Fruit fly (Drosophila melanogaster): ENCODE measurements around the gene ATPsynE.
A peak's percentile ranks its signal among the peaks of the same experiment; 100 is the strongest.

Gene ATPsynE

DNA sequence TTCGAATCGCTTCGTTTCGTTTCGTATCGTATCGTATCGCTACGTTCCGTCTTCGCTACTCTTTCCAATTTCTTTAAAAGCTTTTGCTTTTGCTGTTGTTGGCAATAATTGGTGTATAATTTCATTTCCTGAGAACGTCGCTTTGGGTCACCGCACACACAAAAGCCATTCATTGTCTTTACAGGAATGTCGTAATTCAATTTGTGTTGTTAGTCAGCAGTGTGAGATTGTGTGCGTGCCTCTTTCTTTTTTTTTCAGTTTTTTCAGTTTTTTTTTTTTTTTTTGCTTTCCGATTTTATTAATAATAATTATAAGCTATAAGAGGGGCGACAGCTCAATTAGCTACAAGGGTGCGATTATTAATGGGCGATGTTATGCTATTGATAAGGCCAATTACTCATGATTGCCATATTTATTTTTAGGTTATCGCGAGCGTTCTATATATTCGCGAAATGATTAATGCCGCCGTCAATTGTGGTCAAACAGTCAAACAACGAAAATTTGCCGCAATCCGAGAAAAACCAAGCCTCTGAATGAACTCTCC lies 44.5 kb downstream of the ATPsynE start:
- no peak for TF ChIP-seq fd96Ca (GFP tag; IDR thresholded peaks at IDR 0.05)
- TF ChIP-seq CG9948 (tag; optimal IDR thresholded peaks at IDR 0.05): no peak
- TF ChIP-seq Ets98B (GFP tag; IDR thresholded peaks at IDR 0.05): no peak
- TF ChIP-seq CG34367 (tag; optimal IDR thresholded peaks at IDR 0.05): no peak
- TF ChIP-seq Pif1A (GFP tag; optimal IDR thresholded peaks at IDR 0.05): no peak
- TF ChIP-seq CG15710 (tag; optimal IDR thresholded peaks at IDR 0.05): no peak
- TF ChIP-seq D1 (tag; optimal IDR thresholded peaks at IDR 0.05): no peak
- no peak for TF ChIP-seq CG8301 (tag; optimal IDR thresholded peaks at IDR 0.05)
- no peak for TF ChIP-seq CG8159 (tag; optimal IDR thresholded peaks at IDR 0.05)
- no peak for TF ChIP-seq Pif1B (GFP tag; optimal IDR thresholded peaks at IDR 0.05)
- no peak for TF ChIP-seq rn (GFP tag; IDR thresholded peaks at IDR 0.05)
- no peak for TF ChIP-seq Snoo (tag; optimal IDR thresholded peaks at IDR 0.05)
- no peak for TF ChIP-seq CG14655 (GFP tag; optimal IDR thresholded peaks at IDR 0.05)

DNA sequence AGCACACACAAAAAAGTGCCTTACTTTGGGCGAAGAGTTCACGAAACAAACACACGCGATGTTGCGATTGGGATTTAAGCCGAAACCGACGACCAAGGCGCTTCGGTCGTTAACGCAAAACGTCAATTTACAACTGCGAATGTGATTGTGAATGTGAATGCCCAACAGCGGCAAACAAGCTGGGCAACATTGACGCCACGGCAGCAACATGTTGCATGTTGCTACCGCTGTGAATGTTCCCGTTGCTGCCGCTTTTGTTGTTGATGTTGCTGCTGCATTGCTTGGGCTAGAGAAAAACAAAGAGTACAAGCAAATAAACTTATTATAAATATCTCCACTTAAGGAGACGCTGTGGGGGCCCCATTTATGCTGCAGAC lies 46.1 kb downstream of the ATPsynE start, which contains the start of gene NK7.1:
Gene NK7.1, minus strand, starts transcription at position 137 of the 377 bp plus-strand sequence.
- TF ChIP-seq CG32121 (GFP tag; IDR thresholded peaks at IDR 0.05): no peak
- no peak for TF ChIP-seq Pif1B (GFP tag; optimal IDR thresholded peaks at IDR 0.05)
- TF ChIP-seq CG12605 (GFP tag; IDR thresholded peaks at IDR 0.05): no peak
- no peak for TF ChIP-seq Pif1A (GFP tag; optimal IDR thresholded peaks at IDR 0.05)
- TF ChIP-seq CG14655 (GFP tag; optimal IDR thresholded peaks at IDR 0.05): no peak
- TF ChIP-seq CG4496 (GFP tag; IDR thresholded peaks at IDR 0.05): no peak
- TF ChIP-seq Snoo (tag; optimal IDR thresholded peaks at IDR 0.05): no peak
- TF ChIP-seq CG9948 (tag; optimal IDR thresholded peaks at IDR 0.05): no peak
- TF ChIP-seq CG34367 (tag; optimal IDR thresholded peaks at IDR 0.05): no peak
- no peak for TF ChIP-seq CG17806 (tag; optimal IDR thresholded peaks at IDR 0.05)
- no peak for TF ChIP-seq D1 (tag; optimal IDR thresholded peaks at IDR 0.05)
- no peak for TF ChIP-seq fd96Ca (GFP tag; IDR thresholded peaks at IDR 0.05)
- no peak for TF ChIP-seq CG8159 (tag; optimal IDR thresholded peaks at IDR 0.05)
- no peak for TF ChIP-seq CG13204 (GFP tag; optimal IDR thresholded peaks at IDR 0.05)

DNA sequence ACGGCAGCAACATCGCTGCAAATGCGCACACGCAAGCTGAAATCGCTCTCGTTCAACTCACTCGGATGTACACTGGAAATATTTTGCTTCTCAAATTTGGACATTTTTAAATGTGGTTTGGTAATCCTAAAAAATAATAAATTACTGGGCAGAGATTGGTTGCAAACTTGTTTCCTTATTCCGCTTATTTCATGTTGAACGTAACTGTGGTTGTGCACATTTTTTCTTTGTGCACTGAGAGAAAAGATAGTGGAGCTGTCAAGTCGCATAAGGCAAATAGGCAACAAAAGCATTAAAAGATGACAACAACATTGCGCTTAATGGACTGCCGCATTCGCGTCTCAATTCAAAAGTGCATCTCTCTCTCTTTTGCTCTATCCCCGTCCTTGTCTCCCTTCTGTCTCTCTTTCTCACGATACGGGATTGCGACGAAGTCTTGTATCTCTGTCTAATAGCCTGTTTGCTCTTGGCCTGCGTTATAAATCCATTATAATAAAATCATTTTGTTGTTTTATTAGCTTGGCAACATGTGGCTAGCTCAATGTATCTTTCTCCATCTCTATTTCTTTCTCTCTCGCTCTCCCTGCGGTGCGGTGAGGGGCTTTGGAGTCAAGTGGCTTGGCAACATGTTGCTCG lies 46.6 kb downstream of the ATPsynE start:
- peak; percentile 87 for TF ChIP-seq rn (GFP tag; IDR thresholded peaks at IDR 0.05)
- TF ChIP-seq CG10348 (GFP tag; IDR thresholded peaks at IDR 0.05): peak; percentile 96
- TF ChIP-seq gl (tag; optimal IDR thresholded peaks at IDR 0.05): peak; percentile 91
- TF ChIP-seq CG8301 (tag; optimal IDR thresholded peaks at IDR 0.05): peak; percentile 98
- TF ChIP-seq CG8159 (tag; optimal IDR thresholded peaks at IDR 0.05): peak; percentile 95
- TF ChIP-seq CG32121 (GFP tag; IDR thresholded peaks at IDR 0.05): peak; percentile 93
- peak; percentile 98 for TF ChIP-seq CG34367 (tag; optimal IDR thresholded peaks at IDR 0.05)
- peak; percentile 89 for TF ChIP-seq Snoo (tag; optimal IDR thresholded peaks at IDR 0.05)
- peak; percentile 97 for TF ChIP-seq CG15710 (tag; optimal IDR thresholded peaks at IDR 0.05)
- peak; percentile 88 for TF ChIP-seq CG13204 (GFP tag; optimal IDR thresholded peaks at IDR 0.05)
- peak; percentile 98 for TF ChIP-seq fd96Ca (GFP tag; IDR thresholded peaks at IDR 0.05)
- peak; percentile 84 for TF ChIP-seq CG12605 (GFP tag; IDR thresholded peaks at IDR 0.05)
- TF ChIP-seq CG9948 (tag; optimal IDR thresholded peaks at IDR 0.05): peak; percentile 99
- TF ChIP-seq CG17806 (tag; optimal IDR thresholded peaks at IDR 0.05): peak; percentile 97
- peak; percentile 94 for TF ChIP-seq D1 (tag; optimal IDR thresholded peaks at IDR 0.05)
- peak; percentile 99 for TF ChIP-seq CG14655 (GFP tag; optimal IDR thresholded peaks at IDR 0.05)
- peak; percentile 95 for TF ChIP-seq Pif1B (GFP tag; optimal IDR thresholded peaks at IDR 0.05)
- TF ChIP-seq Ets98B (GFP tag; IDR thresholded peaks at IDR 0.05): peak; percentile 96
- peak; percentile 98 for TF ChIP-seq CG4496 (GFP tag; IDR thresholded peaks at IDR 0.05)
- peak; percentile 97 for TF ChIP-seq Pif1A (GFP tag; optimal IDR thresholded peaks at IDR 0.05)
- TF ChIP-seq EcR (GFP tag; optimal IDR thresholded peaks at IDR 0.05): peak; percentile 19

DNA sequence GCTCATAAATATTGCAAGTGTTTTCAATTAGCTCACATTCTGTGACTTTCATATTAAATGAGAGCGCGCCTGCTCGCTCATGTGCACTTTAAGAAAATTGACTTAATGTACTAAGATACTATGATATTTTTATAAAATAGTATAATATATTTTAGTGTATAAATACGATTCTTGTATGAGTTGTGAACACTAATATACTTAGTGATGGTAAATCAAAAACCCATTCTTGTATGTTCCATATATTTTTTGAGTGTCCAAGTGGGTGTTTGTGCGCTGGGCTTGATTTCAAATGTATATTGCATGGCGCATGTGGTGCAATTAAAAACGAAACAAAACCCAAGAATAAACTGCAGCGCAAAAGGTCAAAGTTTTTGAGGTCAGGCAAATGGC lies 47.1 kb downstream of the ATPsynE start:
- TF ChIP-seq fd96Ca (GFP tag; IDR thresholded peaks at IDR 0.05) (peak; percentile 44; the same call in 1 of the 3 replicates), CG12605 (GFP tag; IDR thresholded peaks at IDR 0.05) (peak; percentile 84), CG8301 (tag; optimal IDR thresholded peaks at IDR 0.05) (peak; percentile 74), CG8159 (tag; optimal IDR thresholded peaks at IDR 0.05) (peak; percentile 73), gl (tag; optimal IDR thresholded peaks at IDR 0.05) (no peak), CG32121 (GFP tag; IDR thresholded peaks at IDR 0.05) (peak; percentile 83), CG4496 (GFP tag; IDR thresholded peaks at IDR 0.05) (peak; percentile 85; the same call in 2 of the 3 replicates), CG34367 (tag; optimal IDR thresholded peaks at IDR 0.05) (peak; percentile 73), Ets98B (GFP tag; IDR thresholded peaks at IDR 0.05) (peak; percentile 82), CG15710 (tag; optimal IDR thresholded peaks at IDR 0.05) (peak; percentile 69), Pif1B (GFP tag; optimal IDR thresholded peaks at IDR 0.05) (peak; percentile 42), CG14655 (GFP tag; optimal IDR thresholded peaks at IDR 0.05) (peak; percentile 70), Pif1A (GFP tag; optimal IDR thresholded peaks at IDR 0.05) (peak; percentile 26), CG13204 (GFP tag; optimal IDR thresholded peaks at IDR 0.05) (no peak), EcR (GFP tag; optimal IDR thresholded peaks at IDR 0.05) (no peak), rn (GFP tag; IDR thresholded peaks at IDR 0.05) (peak; percentile 50; the same call in 1 of the 2 replicates), D1 (tag; optimal IDR thresholded peaks at IDR 0.05) (peak; percentile 7), CG10348 (GFP tag; IDR thresholded peaks at IDR 0.05) (no peak), CG9948 (tag; optimal IDR thresholded peaks at IDR 0.05) (peak; percentile 73), Snoo (tag; optimal IDR thresholded peaks at IDR 0.05) (peak; percentile 19), CG17806 (tag; optimal IDR thresholded peaks at IDR 0.05) (peak; percentile 78)

All from whole organism, pupa.